Worm (Caenorhabditis elegans): ENCODE measurements around the gene F09C6.15.

- TF ChIP-seq rbr-2 (tag; optimal IDR thresholded peaks at IDR 0.05) = no peak
- TF ChIP-seq pha-4 (GFP tag; IDR thresholded peaks at IDR 0.05) = no peak
- no peak for TF ChIP-seq pha-4 (tag; optimal IDR thresholded peaks at IDR 0.05)
- no peak for TF ChIP-seq nhr-237 (tag; optimal IDR thresholded peaks at IDR 0.05)
- TF ChIP-seq ama-1 (optimal IDR thresholded peaks at IDR 0.05) = no peak
- no peak for TF ChIP-seq lin-38 (GFP tag; IDR thresholded peaks at IDR 0.05)
- no peak for TF ChIP-seq ceh-82 (tag; optimal IDR thresholded peaks at IDR 0.05)
- TF ChIP-seq snpc-4 (tag; optimal IDR thresholded peaks at IDR 0.05) = no peak
- TF ChIP-seq nhr-77 (tag; optimal IDR thresholded peaks at IDR 0.05) = no peak
- TF ChIP-seq nhr-11 (tag; optimal IDR thresholded peaks at IDR 0.05) = no peak
- TF ChIP-seq fkh-10 (GFP tag; optimal IDR thresholded peaks at IDR 0.05) = no peak
- TF ChIP-seq ztf-11 (tag; optimal IDR thresholded peaks at IDR 0.05) = no peak
Measured at ce11 chrV:16904612-16905011, 11.1 kb downstream of the F09C6.15 start, which contains the start of gene nhr-262.
